Worm (Caenorhabditis elegans): ENCODE data around the gene C42D8.9.

Gene C42D8.9

ce11 chrX:5122369-5122768 lies 15.5 kb upstream of the C42D8.9 start (continued):
- TF ChIP-seq zag-1 (tag; optimal IDR thresholded peaks at IDR 0.05): no peak
- no peak for TF ChIP-seq snpc-1.2 (GFP tag; IDR thresholded peaks at IDR 0.05)
- no peak for TF ChIP-seq saeg-2 (GFP tag; IDR thresholded peaks at IDR 0.05)
- TF ChIP-seq R02D3.7 (tag; optimal IDR thresholded peaks at IDR 0.05): no peak
- no peak for TF ChIP-seq ztf-7 (tag; optimal IDR thresholded peaks at IDR 0.05)
- TF ChIP-seq unc-39 (tag; optimal IDR thresholded peaks at IDR 0.05): no peak
- TF ChIP-seq ZK546.5 (tag; optimal IDR thresholded peaks at IDR 0.05): no peak
- peak; percentile 80 for TF ChIP-seq dmd-6 (GFP tag; IDR thresholded peaks at IDR 0.05)
- TF ChIP-seq lim-7 (GFP tag; IDR thresholded peaks at IDR 0.05): no peak
- TF ChIP-seq ceh-82 (tag; optimal IDR thresholded peaks at IDR 0.05): no peak
- no peak for TF ChIP-seq nhr-102 (tag; optimal IDR thresholded peaks at IDR 0.05)
- TF ChIP-seq mxl-3 (GFP tag; optimal IDR thresholded peaks at IDR 0.05): peak; percentile 22
- TF ChIP-seq ceh-44 (GFP tag; IDR thresholded peaks at IDR 0.05): no peak
- no peak for TF ChIP-seq fos-1 (tag; optimal IDR thresholded peaks at IDR 0.05)
- peak; percentile 59 for TF ChIP-seq dve-1 (tag; optimal IDR thresholded peaks at IDR 0.05; ENCODE audit: insufficient read depth)
- TF ChIP-seq daf-16 (GFP tag; optimal IDR thresholded peaks at IDR 0.05): no peak
- TF ChIP-seq daf-16 (tag; optimal IDR thresholded peaks at IDR 0.05): peak; percentile 62
- TF ChIP-seq lsy-2 (tag; optimal IDR thresholded peaks at IDR 0.05): no peak
- no peak for TF ChIP-seq spr-1 (tag; optimal IDR thresholded peaks at IDR 0.05)
- no peak for TF ChIP-seq mes-2 (tag; optimal IDR thresholded peaks at IDR 0.05; ENCODE audit: poor library complexity, severe bottlenecking)
- no peak for TF ChIP-seq arid-1 (GFP tag; conservative IDR thresholded peaks at IDR 0.05)
- no peak for TF ChIP-seq lin-13 (GFP tag; optimal IDR thresholded peaks at IDR 0.05)
- no peak for TF ChIP-seq nhr-48 (tag; optimal IDR thresholded peaks at IDR 0.05)
- no peak for TF ChIP-seq dmd-8 (GFP tag; IDR thresholded peaks at IDR 0.05)
- no peak for TF ChIP-seq gei-8 (GFP tag; optimal IDR thresholded peaks at IDR 0.05)
- TF ChIP-seq pha-4 (GFP tag; IDR thresholded peaks at IDR 0.05): 0 out of 2 replicates have a peak, but pooled peaks have one; percentile 16
- TF ChIP-seq pha-4 (tag; optimal IDR thresholded peaks at IDR 0.05): no peak
- TF ChIP-seq unc-62 (GFP tag; optimal IDR thresholded peaks at IDR 0.05 in 1 of 2): no peak
- no peak for TF ChIP-seq unc-62 (tag; optimal IDR thresholded peaks at IDR 0.05)
- no peak for TF ChIP-seq madf-9 (GFP tag; conservative IDR thresholded peaks at IDR 0.05)
- no peak for TF ChIP-seq nhr-237 (tag; optimal IDR thresholded peaks at IDR 0.05)
- no peak for TF ChIP-seq lin-29 (GFP tag; IDR thresholded peaks at IDR 0.05)
- no peak for TF ChIP-seq snpc-4 (tag; optimal IDR thresholded peaks at IDR 0.05)
- no peak for TF ChIP-seq lir-3 (tag; optimal IDR thresholded peaks at IDR 0.05)
- no peak for TF ChIP-seq unc-130 (GFP tag; optimal IDR thresholded peaks at IDR 0.05)
- no peak for TF ChIP-seq Y5F2A.4 (GFP tag; optimal IDR thresholded peaks at IDR 0.05)
- no peak for TF ChIP-seq rbr-2 (tag; optimal IDR thresholded peaks at IDR 0.05)
- no peak for TF ChIP-seq nhr-25 (tag; optimal IDR thresholded peaks at IDR 0.05; ENCODE audit: borderline replicate concordance, insufficient read depth)
- no peak for TF ChIP-seq lin-39 (tag; optimal IDR thresholded peaks at IDR 0.05)
- TF ChIP-seq ces-1 (GFP tag; optimal IDR thresholded peaks at IDR 0.05): no peak
- no peak for TF ChIP-seq T20F7.1 (GFP tag; optimal IDR thresholded peaks at IDR 0.05)
- TF ChIP-seq cey-2 (tag; optimal IDR thresholded peaks at IDR 0.05; ENCODE audit: borderline replicate concordance, insufficient read depth): no peak
- no peak for TF ChIP-seq lin-38 (GFP tag; IDR thresholded peaks at IDR 0.05)
- peak; percentile 69 for TF ChIP-seq hlh-30 (tag; optimal IDR thresholded peaks at IDR 0.05; ENCODE audit: insufficient read depth)
- TF ChIP-seq zip-2 (tag; optimal IDR thresholded peaks at IDR 0.05): no peak
- no peak for TF ChIP-seq duxl-1 (tag; optimal IDR thresholded peaks at IDR 0.05; ENCODE audit: poor library complexity)
- no peak for TF ChIP-seq D1046.2 (GFP tag; IDR thresholded peaks at IDR 0.05)
- TF ChIP-seq Y105C5A.15 (GFP tag; IDR thresholded peaks at IDR 0.05): no peak
- TF ChIP-seq ztf-11 (tag; optimal IDR thresholded peaks at IDR 0.05): no peak
- peak; percentile 79 for TF ChIP-seq aha-1 (tag)
- no peak for TF ChIP-seq nhr-41 (GFP tag; IDR thresholded peaks at IDR 0.05)
- TF ChIP-seq zfp-3 (GFP tag; conservative IDR thresholded peaks at IDR 0.05): no peak
